Fruit fly (Drosophila melanogaster) whole organism, embryonic: ENCODE measurements around the gene Awh.

Source experiments
- Ada2b ChIP-seq: fragments of 200-800 bp; sonication (Bioruptor generic); IDR thresholded peaks from 2 replicates; pipeline ENCODE4 v1.3.6; 2022; ENCODE audit warnings: missing biosample characterization, missing genetic modification characterization
- Aef1 ChIP-seq: fragments of 200-800 bp; sonication (Bioruptor generic); IDR thresholded peaks from 3 replicates; pipeline ENCODE4 v1.3.6; 2022; ENCODE audit warnings: missing biosample characterization, missing genetic modification characterization
- CG10565 ChIP-seq: fragments of 200-800 bp; sonication (Bioruptor generic); optimal IDR thresholded peaks from 3 replicates; lab custom pipeline; 2016; ENCODE audit warnings: missing biosample characterization, mild to moderate bottlenecking, missing genetic modification characterization
- CG11398 ChIP-seq: fragments of 200-800 bp; sonication (Bioruptor generic); optimal IDR thresholded peaks from 2 replicates; lab custom pipeline; 2016; ENCODE audit warnings: missing biosample characterization, missing genetic modification characterization
- CG12236 ChIP-seq: fragments of 200-800 bp; sonication (Bioruptor generic); optimal IDR thresholded peaks from 2 replicates; lab custom pipeline; 2016; ENCODE audit warnings: missing biosample characterization, missing genetic modification characterization
- CG12769 ChIP-seq: fragments of 200-800 bp; sonication (Bioruptor generic); optimal IDR thresholded peaks from 2 replicates; lab custom pipeline; 2019; ENCODE audit warnings: missing biosample characterization, mild to moderate bottlenecking, missing genetic modification characterization, moderate library complexity
- CG13287 ChIP-seq: fragments of 200-800 bp; sonication (Bioruptor generic); IDR thresholded peaks from 2 replicates; pipeline ENCODE4 v1.3.6; 2022; ENCODE audit warnings: missing biosample characterization, missing genetic modification characterization; ENCODE audit not compliant: partially characterized antibody
- CG15073 ChIP-seq: fragments of 200-800 bp; sonication (Bioruptor generic); optimal IDR thresholded peaks from 2 replicates; lab custom pipeline; 2016; ENCODE audit warnings: missing biosample characterization, missing genetic modification characterization
- CG15514 ChIP-seq: fragments of 200-800 bp; sonication (Bioruptor generic); optimal IDR thresholded peaks from 3 replicates; lab custom pipeline; 2017; ENCODE audit warnings: missing biosample characterization, missing genetic modification characterization, mild to moderate bottlenecking, moderate library complexity, missing genetic modification reagents
- CG15601 ChIP-seq: fragments of 200-800 bp; sonication (Bioruptor generic); optimal IDR thresholded peaks from 3 replicates; lab custom pipeline; 2019; ENCODE audit warnings: missing biosample characterization, mild to moderate bottlenecking, missing genetic modification characterization, moderate library complexity
- CG16813 ChIP-seq: fragments of 200-800 bp; sonication (Bioruptor generic); IDR thresholded peaks from 3 replicates; pipeline ENCODE4 v1.3.6; 2022; ENCODE audit warnings: missing biosample characterization, missing genetic modification characterization; ENCODE audit not compliant: partially characterized antibody
- CG16863 ChIP-seq: fragments of 200-800 bp; sonication (Bioruptor generic); optimal IDR thresholded peaks from 3 replicates; lab custom pipeline; 2016; ENCODE audit warnings: missing biosample characterization, missing genetic modification characterization
- CG17361 ChIP-seq: fragments of 200-800 bp; sonication (Bioruptor generic); IDR thresholded peaks from 3 replicates; pipeline ENCODE4 v1.3.6; 2022; ENCODE audit warnings: missing biosample characterization, missing genetic modification characterization
- CG17385 ChIP-seq: fragments of 200-800 bp; sonication (Bioruptor generic); optimal IDR thresholded peaks from 3 replicates; lab custom pipeline; 2018; ENCODE audit warnings: missing biosample characterization, mild to moderate bottlenecking, missing genetic modification characterization
- CG1832 ChIP-seq: fragments of 200-800 bp; sonication (Bioruptor generic); optimal IDR thresholded peaks from 2 replicates; lab custom pipeline; 2017; ENCODE audit warnings: missing biosample characterization, mild to moderate bottlenecking, missing genetic modification characterization, inconsistent platforms
- CG32532 ChIP-seq: fragments of 200-800 bp; sonication (Bioruptor generic); IDR thresholded peaks from 2 replicates; pipeline ENCODE4 v1.3.6; 2022; ENCODE audit warnings: missing biosample characterization, missing genetic modification characterization
- CG32767 ChIP-seq: fragments of 200-800 bp; sonication (Bioruptor generic); IDR thresholded peaks from 2 replicates; pipeline ENCODE4 v1.3.6; 2022; ENCODE audit warnings: missing biosample characterization, missing genetic modification characterization
- CG3281 ChIP-seq: fragments of 200-800 bp; sonication (Bioruptor generic); optimal IDR thresholded peaks from 3 replicates; lab custom pipeline; 2017; ENCODE audit warnings: missing biosample characterization, mild to moderate bottlenecking, missing genetic modification characterization
- CG3995 ChIP-seq: fragments of 200-800 bp; sonication (Bioruptor generic); optimal IDR thresholded peaks from 3 replicates; lab custom pipeline; 2016; ENCODE audit warnings: missing biosample characterization, missing genetic modification characterization
- CG43689 ChIP-seq: fragments of 200-800 bp; sonication (Bioruptor generic); IDR thresholded peaks from 2 replicates; pipeline ENCODE4 v1.3.6; 2022; ENCODE audit warnings: missing biosample characterization, missing genetic modification characterization
- CG6689 ChIP-seq: fragments of 200-800 bp; sonication (Bioruptor generic); IDR thresholded peaks from 2 replicates; pipeline ENCODE4 v1.3.6; 2022; ENCODE audit warnings: missing biosample characterization, missing genetic modification characterization
- CG7372 ChIP-seq: fragments of 200-800 bp; sonication (Bioruptor generic); IDR thresholded peaks from 2 replicates; pipeline ENCODE4 v1.3.6; 2022; ENCODE audit warnings: missing biosample characterization, missing genetic modification characterization
- CG7556 ChIP-seq: fragments of 200-800 bp; sonication (Bioruptor generic); optimal IDR thresholded peaks from 2 replicates; lab custom pipeline; 2017; ENCODE audit warnings: missing biosample characterization, mild to moderate bottlenecking, missing genetic modification characterization
- CG9609 ChIP-seq: fragments of 200-800 bp; sonication (Bioruptor generic); optimal IDR thresholded peaks from 3 replicates; lab custom pipeline; 2016; ENCODE audit warnings: missing biosample characterization, missing genetic modification characterization
- Fer3 ChIP-seq: fragments of 200-800 bp; sonication (Bioruptor generic); optimal IDR thresholded peaks from 2 replicates; lab custom pipeline; 2018; ENCODE audit warnings: missing biosample characterization, mild to moderate bottlenecking, missing genetic modification characterization, moderate library complexity
- GATAe ChIP-seq: fragments of 200-800 bp; sonication (Bioruptor generic); conservative IDR thresholded peaks from 2 replicates; pipeline ENCODE4 v1.3.6; 2022; ENCODE audit warnings: missing biosample characterization, missing genetic modification characterization
- Hmr ChIP-seq: fragments of 200-800 bp; sonication (Bioruptor generic); optimal IDR thresholded peaks from 3 replicates; lab custom pipeline; 2017; ENCODE audit warnings: mild to moderate bottlenecking, missing biosample characterization, missing genetic modification reagents, missing genetic modification characterization
- Hr39 ChIP-seq: fragments of >200 bp; optimal IDR thresholded peaks from 2 replicates; lab custom pipeline; 2017
- Hsf ChIP-seq: fragments of 200-800 bp; sonication (Bioruptor generic); optimal IDR thresholded peaks from 3 replicates; lab custom pipeline; 2016; ENCODE audit warnings: missing biosample characterization, missing genetic modification characterization
- Max ChIP-seq: fragments of 200-800 bp; sonication (Bioruptor generic); optimal IDR thresholded peaks from 2 replicates; lab custom pipeline; 2016; ENCODE audit warnings: missing biosample characterization, mild to moderate bottlenecking, missing genetic modification characterization
- Pdp1 ChIP-seq, 2 experiments: fragments of 200-800 bp; sonication (Bioruptor generic); optimal IDR thresholded peaks; 3 replicates each; lab custom pipeline; 2016; ENCODE audit warnings: missing biosample characterization in 2 of 2, missing genetic modification characterization in 2 of 2, mild to moderate bottlenecking in 1 of 2, moderate library complexity in 1 of 2
- Poxn ChIP-seq: fragments of 200-800 bp; sonication (Bioruptor generic); IDR thresholded peaks from 2 replicates; pipeline ENCODE4 v1.3.6; 2022; ENCODE audit warnings: missing biosample characterization, missing genetic modification characterization
- Rfx ChIP-seq: fragments of 200-800 bp; sonication (Bioruptor generic); IDR thresholded peaks from 2 replicates; pipeline ENCODE4 v1.3.6; 2022; ENCODE audit warnings: missing biosample characterization, missing genetic modification characterization
- Sry-δ ChIP-seq: fragments of 200-800 bp; sonication (Bioruptor generic); optimal IDR thresholded peaks from 2 replicates; lab custom pipeline; 2016; ENCODE audit warnings: missing biosample characterization, missing genetic modification characterization
- Xrp1 ChIP-seq: fragments of 200-800 bp; sonication (Bioruptor generic); IDR thresholded peaks from 2 replicates; pipeline ENCODE4 v1.3.6; 2022; ENCODE audit warnings: missing biosample characterization, missing genetic modification characterization
- chm ChIP-seq: fragments of 200-800 bp; sonication (Bioruptor generic); IDR thresholded peaks from 2 replicates; pipeline ENCODE4 v1.3.6; 2022; ENCODE audit warnings: missing biosample characterization, missing genetic modification characterization
- eve ChIP-seq, 2 experiments: fragments of >200 bp; optimal IDR thresholded peaks; 2 replicates each; lab custom pipeline; 2017; ENCODE audit warnings: missing biosample characterization in 2 of 2, missing genetic modification characterization in 2 of 2
- fu2 ChIP-seq: fragments of 200-800 bp; sonication (Bioruptor generic); optimal IDR thresholded peaks from 2 replicates; lab custom pipeline; 2016; ENCODE audit warnings: missing biosample characterization, missing genetic modification characterization
- inv ChIP-seq: fragments of 200-800 bp; sonication (Bioruptor generic); IDR thresholded peaks from 2 replicates; pipeline ENCODE4 v1.3.6; 2022; ENCODE audit warnings: missing biosample characterization, missing genetic modification characterization; ENCODE audit not compliant: partially characterized antibody
- kay ChIP-seq: fragments of 200-800 bp; sonication (Bioruptor generic); optimal IDR thresholded peaks from 2 replicates; lab custom pipeline; 2016; ENCODE audit warnings: missing biosample characterization, missing genetic modification characterization
- lola ChIP-seq, 3 experiments: fragments of >200 bp in 2 of 3; fragments of 200-800 bp in 1 of 3; sonication (Bioruptor generic) in 1 of 3; optimal IDR thresholded peaks; 2 replicates each; lab custom pipeline; 2017 to 2019; ENCODE audit warnings: missing biosample characterization in 3 of 3, missing genetic modification characterization in 3 of 3, mild to moderate bottlenecking in 1 of 3, moderate library complexity in 1 of 3
- mirr ChIP-seq: fragments of 200-800 bp; sonication (Bioruptor generic); optimal IDR thresholded peaks from 3 replicates; lab custom pipeline; 2018; ENCODE audit warnings: missing biosample characterization, mild to moderate bottlenecking, missing genetic modification characterization
- oc ChIP-seq: fragments of 200-800 bp; sonication (Bioruptor generic); optimal IDR thresholded peaks from 2 replicates; lab custom pipeline; 2018; ENCODE audit warnings: missing biosample characterization, mild to moderate bottlenecking, missing genetic modification characterization, moderate library complexity
- pros ChIP-seq: fragments of 200-800 bp; sonication (Bioruptor generic); optimal IDR thresholded peaks from 3 replicates; lab custom pipeline; 2019; ENCODE audit warnings: missing biosample characterization, mild to moderate bottlenecking, missing genetic modification characterization, moderate library complexity
- psq ChIP-seq: fragments of 200-800 bp; sonication (Bioruptor generic); optimal IDR thresholded peaks from 2 replicates; lab custom pipeline; 2017; ENCODE audit warnings: missing biosample characterization, missing genetic modification characterization
- rib ChIP-seq: fragments of 200-800 bp; sonication (Bioruptor generic); IDR thresholded peaks from 2 replicates; pipeline ENCODE4 v1.3.6; 2022; ENCODE audit warnings: missing biosample characterization, missing genetic modification characterization
- row ChIP-seq: fragments of 200-800 bp; sonication (Bioruptor generic); IDR thresholded peaks from 3 replicates; pipeline ENCODE4 v1.3.6; 2022; ENCODE audit warnings: missing biosample characterization, missing genetic modification characterization
- seq ChIP-seq: fragments of 200-800 bp; sonication (Bioruptor generic); IDR thresholded peaks from 2 replicates; pipeline ENCODE4 v1.3.6; 2022; ENCODE audit warnings: missing biosample characterization, missing genetic modification characterization
- stc ChIP-seq: fragments of 200-800 bp; sonication (Bioruptor generic); IDR thresholded peaks from 2 replicates; pipeline ENCODE4 v1.3.6; 2022; ENCODE audit warnings: missing biosample characterization, missing genetic modification characterization
- unpg ChIP-seq: fragments of 200-800 bp; sonication (Bioruptor generic); optimal IDR thresholded peaks from 3 replicates; lab custom pipeline; 2018; ENCODE audit warnings: missing biosample characterization, mild to moderate bottlenecking, missing genetic modification characterization, moderate library complexity
- usp ChIP-seq: fragments of >200 bp; optimal IDR thresholded peaks from 2 replicates; lab custom pipeline; 2017; ENCODE audit warnings: missing biosample characterization, missing genetic modification characterization

The Awh gene

dm6 chr3L:3802677-3803076, 43.3 kb upstream of the Awh start (continued):
- TF ChIP-seq Poxn (peak; percentile 49; the same call in 1 of the 2 replicates), fu2 (GFP tag; lab: Kevin White, UChicago) (peak; percentile 70), stc (GFP tag; lab: Robert Waterston, UW) (0 out of 2 replicates have a peak, but pooled peaks have one; percentile 34), Rfx (GFP tag; lab: Robert Waterston, UW) (peak; percentile 91), psq (GFP tag; lab: Kevin White, UChicago) (no peak), pros (no peak), CG15601 (tag; lab: Kevin White, UChicago) (peak; percentile 38), CG10565 (GFP tag; lab: Kevin White, UChicago) (no peak), Max (GFP tag; lab: Kevin White, UChicago) (peak; percentile 35), unpg (GFP tag; lab: Kevin White, UChicago) (peak; percentile 61), CG16813 (GFP tag; lab: Robert Waterston, UW) (no peak), Hsf (peak; percentile 64), CG13287 (GFP tag; lab: Robert Waterston, UW) (no peak), chm (GFP tag; lab: Robert Waterston, UW) (peak; percentile 66; the same call in 1 of the 2 replicates), CG9609 (GFP tag; lab: Kevin White, UChicago) (peak; percentile 75), usp (GFP tag; lab: Kevin White, UChicago) (no peak), Aef1 (peak; percentile 83), seq (peak; percentile 74), Fer3 (tag; lab: Kevin White, UChicago) (peak; percentile 71), CG17385 (GFP tag; lab: Kevin White, UChicago) (peak; percentile 81), mirr (GFP tag; lab: Kevin White, UChicago) (peak; percentile 34), lola (GFP tag; optimal IDR thresholded peaks at IDR 0.05; lab: Kevin White, UChicago) (no peak), CG16863 (GFP tag; lab: Kevin White, UChicago) (peak; percentile 66), Xrp1 (GFP tag; lab: Robert Waterston, UW) (peak; percentile 80), Pdp1 (GFP tag; optimal IDR thresholded peaks at IDR 0.05; lab: Kevin White, UChicago) (peak; percentile 69 to 77), CG3995 (no peak), eve (GFP tag; optimal IDR thresholded peaks at IDR 0.05; lab: Kevin White, UChicago) (no peak), oc (no peak), Hr39 (no peak), Sry-δ (peak; percentile 21), CG43689 (peak; percentile 47; the same call in 1 of the 2 replicates), CG7372 (GFP tag; lab: Robert Waterston, UW) (peak; percentile 47; the same call in 1 of the 2 replicates), CG12769 (tag; lab: Kevin White, UChicago) (peak; percentile 92), row (GFP tag; lab: Robert Waterston, UW) (peak; percentile 91), CG11398 (GFP tag; lab: Kevin White, UChicago) (peak; percentile 55), CG17361 (GFP tag; lab: Robert Waterston, UW) (peak; percentile 65; the same call in 2 of the 3 replicates), Ada2b (peak; percentile 84), GATAe (GFP tag; lab: Robert Waterston, UW) (no peak), inv (GFP tag; lab: Robert Waterston, UW) (no peak), CG15073 (GFP tag; lab: Kevin White, UChicago) (no peak), Hmr (GFP tag; lab: Kevin White, UChicago) (peak; percentile 91), CG1832 (GFP tag; lab: Kevin White, UChicago) (no peak), CG6689 (GFP tag; lab: Robert Waterston, UW) (peak; percentile 81), kay (GFP tag; lab: Kevin White, UChicago) (no peak), CG32767 (GFP tag; lab: Robert Waterston, UW) (peak; percentile 68; the same call in 1 of the 2 replicates), CG15514 (peak; percentile 46), CG12236 (GFP tag; lab: Kevin White, UChicago) (peak; percentile 44), rib (GFP tag; lab: Robert Waterston, UW) (peak; percentile 71; the same call in 1 of the 2 replicates), CG7556 (GFP tag; lab: Kevin White, UChicago) (peak; percentile 87), CG32532 (peak; percentile 87), CG3281 (GFP tag; lab: Kevin White, UChicago) (peak; percentile 56)
